Worm (Caenorhabditis elegans): Measurements from ENCODE around the gene dnc-2.

DNA sequence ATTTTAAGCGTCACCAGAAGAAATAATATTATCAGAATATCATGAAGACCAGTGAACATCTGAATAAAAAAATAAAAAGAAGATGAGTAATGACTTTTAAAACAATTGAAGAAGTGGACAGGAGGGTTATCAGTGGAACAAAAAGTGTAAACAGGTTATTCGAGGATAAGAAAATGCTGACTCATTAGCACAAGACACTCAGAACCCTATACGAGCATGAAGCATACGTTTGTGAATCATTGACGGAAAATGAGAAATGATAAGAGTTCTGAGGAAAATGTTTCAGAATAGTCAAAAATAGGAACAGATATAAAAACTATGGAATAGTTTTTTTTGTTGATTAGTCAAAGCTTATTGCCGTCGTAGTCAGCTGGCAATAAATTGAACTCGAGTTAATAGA, 7.3 kb upstream of the dnc-2 start, which contains the start of gene zmp-1:
- TF ChIP-seq skn-1 (tag; optimal IDR thresholded peaks at IDR 0.05), result no peak
- TF ChIP-seq unc-130 (tag; optimal IDR thresholded peaks at IDR 0.05), result no peak
- TF ChIP-seq ceh-90 (tag; optimal IDR thresholded peaks at IDR 0.05), result no peak
- TF ChIP-seq pag-3 (tag; optimal IDR thresholded peaks at IDR 0.05; ENCODE audit: borderline replicate concordance, insufficient read depth), result no peak
- TF ChIP-seq nhr-47 (tag; optimal IDR thresholded peaks at IDR 0.05), result no peak
- TF ChIP-seq hpl-2 (GFP tag; optimal IDR thresholded peaks at IDR 0.05), result no peak
- no peak for TF ChIP-seq elt-3 (tag; optimal IDR thresholded peaks at IDR 0.05)
- no peak for TF ChIP-seq elt-2 (tag; optimal IDR thresholded peaks at IDR 0.05)
- no peak for TF ChIP-seq pqm-1 (tag; optimal IDR thresholded peaks at IDR 0.05)
- no peak for TF ChIP-seq nhr-76 (tag; optimal IDR thresholded peaks at IDR 0.05)

All from whole organism, L1 larva.